Fruit fly (Drosophila melanogaster): ENCODE data around the gene CG5708.

CG5708 gene

DNA sequence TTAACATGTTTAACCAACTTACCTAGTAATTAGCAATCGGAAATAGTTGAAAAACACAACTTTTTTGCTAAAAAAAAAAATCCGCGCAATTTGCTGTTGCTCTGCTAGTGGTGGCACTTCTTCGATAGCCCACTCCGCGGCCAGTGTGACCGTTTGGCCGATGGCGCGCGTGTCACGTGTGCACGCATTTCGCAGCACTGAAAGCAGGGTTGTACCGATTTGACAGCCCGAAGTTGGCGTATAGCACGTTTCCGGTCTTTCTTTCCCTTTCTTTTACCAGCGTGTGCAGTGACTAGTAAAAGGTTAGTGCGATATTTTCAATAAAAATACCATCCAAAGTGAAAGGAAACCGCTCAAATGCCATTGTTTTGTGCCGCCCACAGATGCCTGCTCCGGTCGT lies 25.8 kb downstream of the CG5708 start, which contains the start of the genes Ripalpha and RpL7 (continued):
- peak; percentile 100 for TF ChIP-seq MESR4 (GFP tag; optimal IDR thresholded peaks at IDR 0.05)
- TF ChIP-seq Hr51 (GFP tag; optimal IDR thresholded peaks at IDR 0.05): peak; percentile 88 to 99
- peak; percentile 81 for TF ChIP-seq hbn (GFP tag; IDR thresholded peaks at IDR 0.05; ENCODE audit: partially characterized antibody)
- TF ChIP-seq D19A (tag; optimal IDR thresholded peaks at IDR 0.05): peak; percentile 51
- peak; percentile 84 for TF ChIP-seq dmrt99B (tag; optimal IDR thresholded peaks at IDR 0.05)
- peak; percentile 89 for TF ChIP-seq croc (GFP tag; conservative IDR thresholded peaks at IDR 0.05)
- TF ChIP-seq vfl (GFP tag; optimal IDR thresholded peaks at IDR 0.05): peak; percentile 97
- TF ChIP-seq CG8281 (tag; optimal IDR thresholded peaks at IDR 0.05): peak; percentile 82
- TF ChIP-seq CG17361 (GFP tag; IDR thresholded peaks at IDR 0.05): peak; percentile 94
- TF ChIP-seq stwl (tag; optimal IDR thresholded peaks at IDR 0.05): peak; percentile 98
- peak; percentile 97 for TF ChIP-seq Fer3 (tag; optimal IDR thresholded peaks at IDR 0.05)
- TF ChIP-seq Trl (optimal IDR thresholded peaks at IDR 0.05): no peak
- TF ChIP-seq Trl (GFP tag; optimal IDR thresholded peaks at IDR 0.05): peak; percentile 99
- peak; percentile 99 for TF ChIP-seq CG13775 (GFP tag; optimal IDR thresholded peaks at IDR 0.05)
- TF ChIP-seq inv (GFP tag; IDR thresholded peaks at IDR 0.05; ENCODE audit: partially characterized antibody): peak; percentile 93
- TF ChIP-seq Atf3 (GFP tag; optimal IDR thresholded peaks at IDR 0.05): peak; percentile 97
- no peak for TF ChIP-seq CG11504 (tag; optimal IDR thresholded peaks at IDR 0.05)
- TF ChIP-seq sens-2 (GFP tag; IDR thresholded peaks at IDR 0.05): peak; percentile 96
- peak; percentile 91 for TF ChIP-seq seq (GFP tag; IDR thresholded peaks at IDR 0.05)
- peak; percentile 84 for TF ChIP-seq Drgx (GFP tag; IDR thresholded peaks at IDR 0.05)
- TF ChIP-seq ranshi (GFP tag; IDR thresholded peaks at IDR 0.05): peak; percentile 97
- TF ChIP-seq CG6654 (GFP tag; optimal IDR thresholded peaks at IDR 0.05): peak; percentile 90
- TF ChIP-seq lbe (GFP tag; optimal IDR thresholded peaks at IDR 0.05): peak; percentile 91
- TF ChIP-seq jing (GFP tag; optimal IDR thresholded peaks at IDR 0.05): peak; percentile 88
- peak; percentile 91 for TF ChIP-seq D19B (GFP tag; optimal IDR thresholded peaks at IDR 0.05)
- peak; percentile 81 for TF ChIP-seq sd (tag; optimal IDR thresholded peaks at IDR 0.05)
- TF ChIP-seq CG3065 (GFP tag; optimal IDR thresholded peaks at IDR 0.05): peak; percentile 97
- TF ChIP-seq ab (GFP tag; optimal IDR thresholded peaks at IDR 0.05): peak; percentile 92
- peak; percentile 88; the same call in 3 of the 4 replicates for TF ChIP-seq Gug (GFP tag; IDR thresholded peaks at IDR 0.05)
- peak; percentile 95 for TF ChIP-seq ems (GFP tag; optimal IDR thresholded peaks at IDR 0.05)
- peak; percentile 97 for TF ChIP-seq CG4282 (GFP tag; optimal IDR thresholded peaks at IDR 0.05)
- peak; percentile 95 for TF ChIP-seq NK7.1 (GFP tag; optimal IDR thresholded peaks at IDR 0.05)
- peak; percentile 95 for TF ChIP-seq Atf-2 (GFP tag; optimal IDR thresholded peaks at IDR 0.05)
- TF ChIP-seq CG9609 (GFP tag; optimal IDR thresholded peaks at IDR 0.05): peak; percentile 98
- TF ChIP-seq eyg (GFP tag; optimal IDR thresholded peaks at IDR 0.05): peak; percentile 97
- TF ChIP-seq CG11093 (GFP tag; IDR thresholded peaks at IDR 0.05): peak; percentile 72
- peak; percentile 95 for TF ChIP-seq cato (GFP tag; optimal IDR thresholded peaks at IDR 0.05; ENCODE audit: borderline replicate concordance)
- peak; percentile 96 to 99 for TF ChIP-seq chif (GFP tag; optimal IDR thresholded peaks at IDR 0.05)
- peak; percentile 75 for TF ChIP-seq sna (GFP tag; IDR thresholded peaks at IDR 0.05; ENCODE audit: partially characterized antibody)
- peak; percentile 85 for TF ChIP-seq CG10321 (GFP tag; IDR thresholded peaks at IDR 0.05)
- peak; percentile 99 for TF ChIP-seq Dbx (GFP tag; IDR thresholded peaks at IDR 0.05)
- peak; percentile 88 for TF ChIP-seq CG9437 (GFP tag; optimal IDR thresholded peaks at IDR 0.05)
- peak; percentile 95 for TF ChIP-seq scrt (GFP tag; optimal IDR thresholded peaks at IDR 0.05)
- TF ChIP-seq insv (GFP tag; optimal IDR thresholded peaks at IDR 0.05): peak in 1 of 2 experiments; percentile 87
- no peak for TF ChIP-seq br (optimal IDR thresholded peaks at IDR 0.05)
- peak; percentile 96 for TF ChIP-seq pum (GFP tag; optimal IDR thresholded peaks at IDR 0.05)
- peak; percentile 96 for TF ChIP-seq dati (GFP tag; IDR thresholded peaks at IDR 0.05)
- peak; percentile 100 for TF ChIP-seq CG6765 (GFP tag; optimal IDR thresholded peaks at IDR 0.05)
- peak; percentile 97 for TF ChIP-seq CG13894 (tag; optimal IDR thresholded peaks at IDR 0.05)
- TF ChIP-seq D (optimal IDR thresholded peaks at IDR 0.05): no peak
- peak; percentile 93 for TF ChIP-seq D (GFP tag; optimal IDR thresholded peaks at IDR 0.05)
- peak; percentile 99 for TF ChIP-seq NFAT (GFP tag; IDR thresholded peaks at IDR 0.05)

Data from whole organism, embryonic.